Worm (Caenorhabditis elegans) whole organism, early embryonic: ENCODE data around the gene F58E6.6.

Experiments
- B0310.2 ChIP-seq: sonication (generic microtip); optimal IDR thresholded peaks from 2 replicates; lab custom pipeline; 2016; ENCODE audit warnings: mild to moderate bottlenecking, missing genetic modification characterization, missing compliant biosample characterization
- F13C5.2 ChIP-seq: sonication (generic microtip); optimal IDR thresholded peaks from 2 replicates; lab custom pipeline; 2017; ENCODE audit warnings: mild to moderate bottlenecking, missing genetic modification characterization, inconsistent platforms, missing compliant biosample characterization
- aly-1 ChIP-seq: sonication (generic microtip); optimal IDR thresholded peaks from 2 replicates; lab custom pipeline; 2016; ENCODE audit warnings: missing genetic modification characterization, missing compliant biosample characterization
- ama-1 ChIP-seq: fragments of 150-350 bp; optimal IDR thresholded peaks from 2 replicates; lab custom pipeline; 2014
- ceh-13 ChIP-seq: fragments of 200-800 bp; sonication (Bioruptor generic); optimal IDR thresholded peaks from 2 replicates; lab custom pipeline; 2018; ENCODE audit warnings: mild to moderate bottlenecking, missing genetic modification characterization, missing compliant biosample characterization
- ceh-36 ChIP-seq: sonication (generic microtip); optimal IDR thresholded peaks from 2 replicates; lab custom pipeline; 2016; ENCODE audit warnings: missing genetic modification characterization, inconsistent platforms, missing compliant biosample characterization
- ets-7 ChIP-seq: sonication (generic microtip); optimal IDR thresholded peaks from 2 replicates; lab custom pipeline; 2016; ENCODE audit warnings: missing genotype, missing genetic modification characterization, missing compliant biosample characterization
- flt-1 ChIP-seq: fragments of 200-800 bp; sonication (Bioruptor generic); IDR thresholded peaks from 2 replicates; pipeline ENCODE4 v1.3.6; 2022; ENCODE audit warnings: missing genetic modification characterization, missing compliant biosample characterization
- hmbx-1 ChIP-seq: sonication (generic microtip); optimal IDR thresholded peaks from 2 replicates; lab custom pipeline; 2016; ENCODE audit warnings: mild to moderate bottlenecking, missing genetic modification characterization, missing compliant biosample characterization
- hmg-4 ChIP-seq: fragments of 200-800 bp; sonication (Bioruptor generic); optimal IDR thresholded peaks from 2 replicates; lab custom pipeline; 2018; ENCODE audit warnings: mild to moderate bottlenecking, missing genetic modification characterization, missing compliant biosample characterization
- hnd-1 ChIP-seq: sonication (generic microtip); optimal IDR thresholded peaks from 2 replicates; lab custom pipeline; 2016; ENCODE audit warnings: missing genetic modification characterization, missing compliant biosample characterization
- pes-1 ChIP-seq: fragments of 200-800 bp; sonication (Bioruptor generic); IDR thresholded peaks from 2 replicates; pipeline ENCODE4 v1.3.6; 2022; ENCODE audit warnings: missing genetic modification reagents, missing genetic modification characterization, missing compliant biosample characterization
- scrt-1 ChIP-seq: fragments of 200-800 bp; sonication (Bioruptor generic); IDR thresholded peaks from 2 replicates; pipeline ENCODE4 v1.3.6; 2022; ENCODE audit warnings: missing genetic modification characterization, missing compliant biosample characterization
- sea-1 ChIP-seq: fragments of 200-800 bp; sonication (Bioruptor generic); conservative IDR thresholded peaks from 2 replicates; pipeline ENCODE4 v1.3.6; 2022; ENCODE audit warnings: missing genetic modification characterization, missing compliant biosample characterization
- tbx-11 ChIP-seq: fragments of 200-800 bp; sonication (Bioruptor generic); IDR thresholded peaks from 2 replicates; pipeline ENCODE4 v1.3.6; 2022; ENCODE audit warnings: missing genetic modification characterization, missing compliant biosample characterization
- tbx-37 ChIP-seq: fragments of 200-800 bp; sonication (Bioruptor generic); conservative IDR thresholded peaks from 2 replicates; pipeline ENCODE4 v1.3.6; 2022; ENCODE audit warnings: missing genetic modification reagents, missing genetic modification characterization, missing compliant biosample characterization
- tra-4 ChIP-seq: sonication (generic microtip); optimal IDR thresholded peaks from 2 replicates; lab custom pipeline; 2017; ENCODE audit warnings: missing genetic modification characterization, missing compliant biosample characterization

The F58E6.6 gene

ce11 chrV:9789657-9790261 is 36.9 kb upstream of the F58E6.6 start, which contains the start of gene ztf-7:
ztf-7 (minus strand) TSS chrV:9789707.
- TF ChIP-seq tbx-11 (no peak), B0310.2 (tag; lab: Kevin White, UChicago) (no peak), F13C5.2 (tag; lab: Kevin White, UChicago) (peak; percentile 46)

ce11 chrV:9786721-9787131 is 33.9 kb upstream of the F58E6.6 start, which contains the start of gene F46B6.6:
F46B6.6 (minus strand) TSS chrV:9786868.
- TF ChIP-seq ama-1 (lab: Kevin White, UChicago) (peak; percentile 44), scrt-1 (GFP tag; lab: Robert Waterston, UW) (no peak), sea-1 (no peak), ceh-13 (GFP tag; lab: Kevin White, UChicago) (no peak)

- no peak for TF ChIP-seq hmbx-1 (tag; lab: Kevin White, UChicago)
- TF ChIP-seq ceh-36 = no peak
- TF ChIP-seq B0310.2 (tag; lab: Kevin White, UChicago) = no peak
- TF ChIP-seq hnd-1 (tag; lab: Kevin White, UChicago) = no peak
Measured at ce11 chrV:9784215-9784614, 31.4 kb upstream of the F58E6.6 start.

- TF ChIP-seq sea-1 (no peak), hmbx-1 (tag; lab: Kevin White, UChicago) (no peak), hmg-4 (GFP tag; lab: Kevin White, UChicago) (no peak), aly-1 (no peak), hnd-1 (tag; lab: Kevin White, UChicago) (no peak), tra-4 (tag; lab: Kevin White, UChicago) (no peak), ceh-36 (no peak), pes-1 (GFP tag; lab: Robert Waterston, UW) (no peak), ama-1 (lab: Kevin White, UChicago) (no peak), F13C5.2 (tag; lab: Kevin White, UChicago) (no peak), tbx-11 (no peak), B0310.2 (tag; lab: Kevin White, UChicago) (no peak), ets-7 (tag; lab: Kevin White, UChicago) (no peak), scrt-1 (GFP tag; lab: Robert Waterston, UW) (no peak), ceh-13 (GFP tag; lab: Kevin White, UChicago) (no peak), tbx-37 (GFP tag; lab: Robert Waterston, UW) (no peak), flt-1 (no peak)
Measured at ce11 chrV:9782969-9783368, 30.2 kb upstream of the F58E6.6 start, which contains the start of gene F46B6.5. F46B6.5 (minus strand) TSS chrV:9783069.

ce11 chrV:9782045-9782444 is 29.2 kb upstream of the F58E6.6 start:
- TF ChIP-seq F13C5.2 (tag; lab: Kevin White, UChicago) (no peak), tbx-37 (GFP tag; lab: Robert Waterston, UW) (no peak), sea-1 (no peak)

- no peak for TF ChIP-seq scrt-1 (GFP tag; lab: Robert Waterston, UW)
- no peak for TF ChIP-seq tra-4 (tag; lab: Kevin White, UChicago)
- no peak for TF ChIP-seq aly-1
- TF ChIP-seq tbx-37 (GFP tag; lab: Robert Waterston, UW) = no peak
- no peak for TF ChIP-seq ama-1 (lab: Kevin White, UChicago)
- TF ChIP-seq ceh-13 (GFP tag; lab: Kevin White, UChicago) = no peak
- TF ChIP-seq B0310.2 (tag; lab: Kevin White, UChicago) = no peak
- TF ChIP-seq ets-7 (tag; lab: Kevin White, UChicago) = no peak
- TF ChIP-seq pes-1 (GFP tag; lab: Robert Waterston, UW) = no peak
- no peak for TF ChIP-seq ceh-36
- TF ChIP-seq hnd-1 (tag; lab: Kevin White, UChicago) = no peak
Measured at ce11 chrV:9779418-9779817, 26.6 kb upstream of the F58E6.6 start, which contains the start of gene F46B6.4. F46B6.4 (minus strand) TSS chrV:9779518.

- TF ChIP-seq ceh-13 (GFP tag; lab: Kevin White, UChicago) = no peak
Measured at ce11 chrV:9777645-9778044, 24.8 kb upstream of the F58E6.6 start, which contains the start of gene smg-4. smg-4 (minus strand) TSS chrV:9777745.

- TF ChIP-seq tra-4 (tag; lab: Kevin White, UChicago) (no peak), B0310.2 (tag; lab: Kevin White, UChicago) (no peak), sea-1 (no peak), ets-7 (tag; lab: Kevin White, UChicago) (no peak), hnd-1 (tag; lab: Kevin White, UChicago) (no peak), hmbx-1 (tag; lab: Kevin White, UChicago) (no peak), hmg-4 (GFP tag; lab: Kevin White, UChicago) (no peak), F13C5.2 (tag; lab: Kevin White, UChicago) (no peak), ama-1 (lab: Kevin White, UChicago) (no peak), tbx-11 (no peak)
Measured at ce11 chrV:9775734-9776133, 22.9 kb upstream of the F58E6.6 start, which contains the start of gene F46B6.12. F46B6.12 (minus strand) TSS chrV:9775834.

- no peak for TF ChIP-seq ets-7 (tag; lab: Kevin White, UChicago)
- TF ChIP-seq hmg-4 (GFP tag; lab: Kevin White, UChicago) = no peak
- TF ChIP-seq pes-1 (GFP tag; lab: Robert Waterston, UW) = no peak
- TF ChIP-seq scrt-1 (GFP tag; lab: Robert Waterston, UW) = no peak
- TF ChIP-seq hmbx-1 (tag; lab: Kevin White, UChicago) = no peak
- TF ChIP-seq ama-1 (lab: Kevin White, UChicago) = no peak
Measured at ce11 chrV:9771970-9772369, 19.2 kb upstream of the F58E6.6 start, which contains the start of gene F46B6.2. F46B6.2 (plus strand) TSS chrV:9772285.
